Worm (Caenorhabditis elegans): Measurements from ENCODE around the gene trim-21.

ce11 chrII:2359965-2360364, 47.3 kb upstream of the trim-21 start, which contains the start of gene F43C11.16:
- TF ChIP-seq ceh-24 (tag; optimal IDR thresholded peaks at IDR 0.05) (no peak), pha-4 (tag; optimal IDR thresholded peaks at IDR 0.05) (no peak), syd-9 (tag; optimal IDR thresholded peaks at IDR 0.05) (no peak), unc-86 (tag; optimal IDR thresholded peaks at IDR 0.05) (no peak), dmd-4 (tag; optimal IDR thresholded peaks at IDR 0.05; ENCODE audit: borderline replicate concordance) (no peak), madf-2 (tag; optimal IDR thresholded peaks at IDR 0.05) (no peak), mec-3 (tag; optimal IDR thresholded peaks at IDR 0.05; ENCODE audit: borderline replicate concordance) (no peak), nhr-11 (tag; optimal IDR thresholded peaks at IDR 0.05) (no peak), ets-4 (tag; optimal IDR thresholded peaks at IDR 0.05) (no peak)

Data from whole organism, late embryonic.